Worm (Caenorhabditis elegans) whole organism, L3 larva: Measurements from ENCODE around the gene lin-38.

ENCODE experiments used
- R02D3.7 ChIP-seq: fragments of 150-350 bp; optimal IDR thresholded peaks from 2 replicates; lab custom pipeline; 2014; ENCODE audit warnings: missing biosample characterization, missing genetic modification characterization
- ZK546.5 ChIP-seq: sonication (generic microtip); optimal IDR thresholded peaks from 2 replicates; lab custom pipeline; 2017; ENCODE audit warnings: missing biosample characterization, missing genetic modification characterization
- ceh-16 ChIP-seq: sonication (generic microtip); optimal IDR thresholded peaks from 2 replicates; lab custom pipeline; 2017; ENCODE audit warnings: missing biosample characterization, missing genetic modification characterization
- ceh-28 ChIP-seq: fragments of 150-350 bp; optimal IDR thresholded peaks from 2 replicates; lab custom pipeline; 2014; ENCODE audit warnings: missing biosample characterization, missing genetic modification reagents, missing genetic modification characterization
- ceh-82 ChIP-seq: fragments of 150-350 bp; optimal IDR thresholded peaks from 2 replicates; lab custom pipeline; 2014; ENCODE audit warnings: missing biosample characterization, missing genetic modification characterization
- ceh-9 ChIP-seq: sonication (generic microtip); optimal IDR thresholded peaks from 2 replicates; lab custom pipeline; 2018; ENCODE audit warnings: missing biosample characterization, missing genetic modification characterization
- daf-12 ChIP-seq: fragments of 150-350 bp; optimal IDR thresholded peaks from 2 replicates; lab custom pipeline; 2014; ENCODE audit warnings: missing biosample characterization, missing genetic modification reagents, missing genetic modification characterization
- egl-5 ChIP-seq: fragments of 150-350 bp; optimal IDR thresholded peaks from 2 replicates; lab custom pipeline; 2017; ENCODE audit warnings: missing biosample characterization, missing genetic modification reagents, missing genetic modification characterization, inconsistent platforms
- elt-1 ChIP-seq: fragments of 150-350 bp; optimal IDR thresholded peaks from 2 replicates; lab custom pipeline; 2014; ENCODE audit warnings: missing biosample characterization, missing genetic modification characterization
- elt-2 ChIP-seq: sonication (generic microtip); optimal IDR thresholded peaks from 2 replicates; lab custom pipeline; 2016; ENCODE audit warnings: missing genetic modification reagents, mild to moderate bottlenecking, missing genetic modification characterization, missing compliant biosample characterization
- elt-3 ChIP-seq, 3 experiments: fragments of 150-350 bp in 1 of 3; sonication (generic microtip) in 2 of 3; optimal IDR thresholded peaks; 2 replicates in 2 of 3; 4 replicates in 1 of 3; lab custom pipeline; 2014 to 2017; ENCODE audit warnings: missing biosample characterization in 3 of 3, missing genetic modification characterization in 3 of 3
- fkh-10 ChIP-seq: sonication (generic microtip); optimal IDR thresholded peaks from 2 replicates; lab custom pipeline; 2017; ENCODE audit warnings: missing biosample characterization, missing genetic modification reagents, missing genetic modification characterization
- fkh-2 ChIP-seq: fragments of 150-350 bp; optimal IDR thresholded peaks from 2 replicates; lab custom pipeline; 2014; ENCODE audit warnings: missing biosample characterization, missing genetic modification reagents, missing genetic modification characterization
- fos-1 ChIP-seq: fragments of 150-350 bp; optimal IDR thresholded peaks from 2 replicates; lab custom pipeline; 2014; ENCODE audit warnings: missing biosample characterization, missing genetic modification characterization
- hmg-11 ChIP-seq: sonication (generic microtip); optimal IDR thresholded peaks from 2 replicates; lab custom pipeline; 2016; ENCODE audit warnings: missing genetic modification characterization, missing compliant biosample characterization
- jun-1 ChIP-seq: fragments of 150-350 bp; optimal IDR thresholded peaks from 2 replicates; lab custom pipeline; 2014; ENCODE audit warnings: missing biosample characterization, missing genetic modification reagents, missing genetic modification characterization
- lin-15B ChIP-seq: fragments of 150-350 bp; optimal IDR thresholded peaks from 2 replicates; lab custom pipeline; 2014; ENCODE audit warnings: missing biosample characterization, missing genetic modification characterization
- lin-39 ChIP-seq: fragments of 150-350 bp; optimal IDR thresholded peaks from 2 replicates; lab custom pipeline; 2018; ENCODE audit warnings: missing biosample characterization, missing genetic modification reagents, missing genetic modification characterization
- mdl-1 ChIP-seq: fragments of 150-350 bp; optimal IDR thresholded peaks from 2 replicates; lab custom pipeline; 2014; ENCODE audit warnings: missing biosample characterization, missing genetic modification characterization
- mml-1 ChIP-seq: fragments of 150-350 bp; sonication (generic microtip); optimal IDR thresholded peaks from 3 replicates; lab custom pipeline; 2014; ENCODE audit warnings: missing biosample characterization, missing genetic modification characterization
- nfya-1 ChIP-seq: sonication (generic microtip); optimal IDR thresholded peaks from 2 replicates; lab custom pipeline; 2017; ENCODE audit warnings: missing genetic modification characterization, mild to moderate bottlenecking, missing compliant biosample characterization, antibody characterized with exemption, moderate library complexity; ENCODE audit not compliant: insufficient read depth
- nhr-12 ChIP-seq: fragments of 150-350 bp; optimal IDR thresholded peaks from 2 replicates; lab custom pipeline; 2014; ENCODE audit warnings: missing biosample characterization, missing genetic modification characterization
- nhr-23 ChIP-seq: fragments of 150-350 bp; optimal IDR thresholded peaks from 2 replicates; lab custom pipeline; 2014; ENCODE audit warnings: missing biosample characterization, missing genetic modification reagents, missing genetic modification characterization
- nhr-237 ChIP-seq: fragments of 150-350 bp; optimal IDR thresholded peaks from 2 replicates; lab custom pipeline; 2014; ENCODE audit warnings: missing biosample characterization, missing genetic modification characterization
- nhr-25 ChIP-seq: sonication (generic microtip); optimal IDR thresholded peaks from 2 replicates; lab custom pipeline; 2017; ENCODE audit warnings: missing biosample characterization, missing genetic modification characterization
- nhr-28 ChIP-seq: fragments of 150-350 bp; optimal IDR thresholded peaks from 2 replicates; lab custom pipeline; 2014; ENCODE audit warnings: missing biosample characterization, missing genetic modification characterization
- nhr-67 ChIP-seq: fragments of 150-350 bp; optimal IDR thresholded peaks from 2 replicates; lab custom pipeline; 2014; ENCODE audit warnings: missing biosample characterization, missing genetic modification characterization
- nhr-76 ChIP-seq: fragments of 150-350 bp; sonication (generic microtip); optimal IDR thresholded peaks from 5 replicates; lab custom pipeline; 2014; ENCODE audit warnings: missing biosample characterization, missing genetic modification characterization
- pha-4 ChIP-seq: fragments of 150-350 bp; optimal IDR thresholded peaks from 2 replicates; lab custom pipeline; 2014; ENCODE audit warnings: missing biosample characterization, missing genetic modification reagents, missing genetic modification characterization
- pqm-1 ChIP-seq: fragments of 150-350 bp; optimal IDR thresholded peaks from 2 replicates; lab custom pipeline; 2017; ENCODE audit warnings: missing biosample characterization, missing genetic modification characterization, inconsistent platforms
- sea-2 ChIP-seq: fragments of 150-350 bp; sonication (generic microtip); optimal IDR thresholded peaks from 4 replicates; lab custom pipeline; 2014; ENCODE audit warnings: missing biosample characterization, missing genetic modification reagents, missing genetic modification characterization
- skn-1 ChIP-seq: fragments of 150-350 bp; optimal IDR thresholded peaks from 2 replicates; lab custom pipeline; 2014; ENCODE audit warnings: missing biosample characterization, missing genetic modification characterization
- snpc-4 ChIP-seq: fragments of 150-350 bp; optimal IDR thresholded peaks from 2 replicates; lab custom pipeline; 2014; ENCODE audit warnings: missing biosample characterization, missing genetic modification characterization
- tbx-2 ChIP-seq: sonication (generic microtip); optimal IDR thresholded peaks from 2 replicates; lab custom pipeline; 2016; ENCODE audit warnings: mild to moderate bottlenecking, missing genetic modification characterization, missing compliant biosample characterization
- unc-39 ChIP-seq: sonication (generic microtip); optimal IDR thresholded peaks from 4 replicates; lab custom pipeline; 2017; ENCODE audit warnings: missing biosample characterization, missing genetic modification characterization
- unc-62 ChIP-seq: fragments of 150-350 bp; sonication (generic microtip); optimal IDR thresholded peaks from 4 replicates; lab custom pipeline; 2014; ENCODE audit warnings: missing biosample characterization, missing genetic modification reagents, missing genetic modification characterization

The lin-38 gene

DNA sequence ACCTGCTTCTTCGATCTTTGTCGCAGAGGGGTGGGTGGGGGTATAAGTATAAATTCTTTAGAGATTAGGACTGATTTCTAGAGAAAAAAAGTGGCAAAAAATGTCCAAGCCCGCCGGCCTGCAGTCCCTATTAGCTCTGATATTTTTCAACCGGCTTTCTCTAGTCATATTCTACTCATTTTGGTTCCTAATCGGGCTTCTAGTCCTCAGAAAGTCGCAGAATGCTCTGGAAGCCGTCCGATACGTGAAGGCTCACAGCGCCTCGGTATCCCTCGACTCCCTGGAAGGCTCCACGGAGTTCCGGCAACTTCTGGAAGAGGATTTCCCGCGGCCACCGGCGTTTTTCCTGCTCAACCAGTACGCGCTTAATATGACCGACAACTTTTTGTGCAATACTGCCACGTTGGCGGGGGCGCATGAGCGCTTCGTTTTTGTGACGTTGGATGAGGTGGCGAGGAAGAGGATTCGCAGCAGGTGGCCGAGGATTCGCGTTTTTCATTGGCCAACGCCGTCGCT is 10.0 kb downstream of the lin-38 start, which contains the start of gene Y48E1B.8:
Gene Y48E1B.8 (plus strand): TSS at position 51 of the 516 bp plus-strand sequence.
- no peak for TF ChIP-seq sea-2 (GFP tag; lab: Kevin White, UChicago)
- TF ChIP-seq fkh-2 (tag; lab: Kevin White, UChicago): no peak
- no peak for TF ChIP-seq elt-2 (tag; lab: Kevin White, UChicago)
- TF ChIP-seq elt-3 (tag; optimal IDR thresholded peaks at IDR 0.05; lab: Kevin White, UChicago): no peak
- TF ChIP-seq nhr-67 (tag; lab: Kevin White, UChicago): no peak
- TF ChIP-seq ZK546.5: no peak
- TF ChIP-seq tbx-2 (tag; lab: Kevin White, UChicago): no peak
- TF ChIP-seq pqm-1 (tag; lab: Kevin White, UChicago): no peak
- TF ChIP-seq unc-39 (tag; lab: Kevin White, UChicago): no peak
- no peak for TF ChIP-seq hmg-11 (tag; lab: Kevin White, UChicago)
- no peak for TF ChIP-seq fkh-10
- no peak for TF ChIP-seq nhr-28 (tag; lab: Kevin White, UChicago)
- TF ChIP-seq mdl-1 (tag; lab: Kevin White, UChicago): no peak
- no peak for TF ChIP-seq ceh-16 (tag; lab: Kevin White, UChicago)
- TF ChIP-seq skn-1 (tag; lab: Kevin White, UChicago): no peak

DNA sequence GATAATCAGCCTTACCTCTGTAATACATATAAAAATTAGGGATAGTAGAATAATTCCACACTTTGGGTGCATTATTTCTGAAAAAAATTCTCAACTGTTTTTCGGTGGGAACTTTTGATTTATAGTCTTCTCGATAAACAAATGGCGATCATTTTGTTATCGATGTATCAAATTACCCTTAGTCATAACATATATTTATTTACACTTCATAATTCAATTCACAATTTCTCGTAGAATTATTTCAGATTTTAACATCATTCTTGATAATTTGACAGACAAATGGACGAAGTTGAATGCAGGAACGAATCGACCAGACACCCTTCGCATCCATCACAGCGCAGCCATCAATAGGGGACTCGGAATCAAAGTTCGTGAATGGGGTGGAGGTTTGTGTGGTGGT is 14.7 kb downstream of the lin-38 start, which contains the start of gene clec-145:
Gene clec-145 (minus strand): TSS at position 101 of the 400 bp plus-strand sequence.
- TF ChIP-seq hmg-11 (tag; lab: Kevin White, UChicago): no peak
- no peak for TF ChIP-seq fos-1 (tag; lab: Kevin White, UChicago)
- no peak for TF ChIP-seq nhr-12 (tag; lab: Kevin White, UChicago)
- TF ChIP-seq nhr-237 (tag; lab: Kevin White, UChicago): no peak
- no peak for TF ChIP-seq unc-62 (GFP tag; lab: Kevin White, UChicago)
- TF ChIP-seq R02D3.7: no peak
- TF ChIP-seq nhr-25 (tag; lab: Kevin White, UChicago): no peak
- no peak for TF ChIP-seq pqm-1 (tag; lab: Kevin White, UChicago)
- TF ChIP-seq nfya-1 (tag; lab: Kevin White, UChicago): no peak
- no peak for TF ChIP-seq ceh-16 (tag; lab: Kevin White, UChicago)
- no peak for TF ChIP-seq nhr-23 (tag; lab: Kevin White, UChicago)
- no peak for TF ChIP-seq skn-1 (tag; lab: Kevin White, UChicago)
- TF ChIP-seq ceh-9: no peak
- no peak for TF ChIP-seq fkh-2 (tag; lab: Kevin White, UChicago)
- no peak for TF ChIP-seq ZK546.5

DNA sequence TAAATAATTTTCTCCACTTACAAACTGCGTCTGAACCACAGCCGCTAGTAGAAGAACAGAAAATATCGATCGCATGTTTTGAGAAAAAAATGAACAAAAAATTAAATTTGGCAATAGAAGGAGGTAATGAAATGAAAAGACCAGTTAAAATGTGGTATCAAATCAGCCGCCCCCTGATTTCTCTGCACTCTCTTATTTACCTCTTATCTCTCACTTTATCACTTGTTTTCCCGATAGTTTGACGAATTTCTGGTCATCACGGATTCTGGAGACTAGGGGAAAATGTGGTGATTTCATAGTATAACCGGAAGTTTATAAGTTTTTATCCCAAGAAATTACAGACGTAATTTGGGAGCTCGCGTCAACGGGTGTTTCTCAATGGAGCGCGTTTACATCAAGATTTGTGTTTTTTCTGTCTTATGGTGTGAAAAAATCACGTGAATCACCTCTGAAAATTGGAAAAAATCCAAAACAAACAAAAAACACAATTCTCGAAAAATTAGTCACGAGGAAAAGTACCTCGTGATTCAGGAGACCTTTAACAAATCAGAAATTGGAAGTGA is 18.0 kb downstream of the lin-38 start, which contains the start of gene clec-146:
Gene clec-146 (minus strand): TSS at position 116 of the 563 bp plus-strand sequence.
- no peak for TF ChIP-seq ceh-16 (tag; lab: Kevin White, UChicago)
- TF ChIP-seq elt-1 (tag; lab: Kevin White, UChicago): no peak
- TF ChIP-seq unc-62 (GFP tag; lab: Kevin White, UChicago): no peak

DNA sequence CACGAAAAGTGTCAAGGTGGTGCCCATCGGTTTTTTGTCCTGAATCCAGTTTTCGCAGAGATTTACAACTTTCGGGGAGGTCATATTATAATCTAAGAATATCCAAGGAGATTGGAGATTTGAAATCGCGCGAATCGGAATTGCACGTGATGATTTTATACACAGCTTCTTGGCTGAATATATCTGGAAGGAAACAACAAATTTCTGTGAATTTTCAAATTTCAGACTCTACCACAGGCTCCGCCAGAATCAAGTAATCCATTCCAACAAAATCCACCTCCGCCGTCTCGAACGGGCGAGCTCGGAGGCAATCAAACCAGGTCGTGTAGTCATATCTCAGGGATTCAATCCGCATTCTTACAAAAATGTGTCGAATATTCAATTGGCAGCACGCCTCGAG is 19.6 kb downstream of the lin-38 start:
- TF ChIP-seq nhr-12 (tag; lab: Kevin White, UChicago) (no peak), skn-1 (tag; lab: Kevin White, UChicago) (no peak), nhr-76 (tag; lab: Kevin White, UChicago) (no peak), fkh-10 (no peak), ceh-82 (tag; lab: Kevin White, UChicago) (no peak), unc-62 (GFP tag; lab: Kevin White, UChicago) (no peak)

DNA sequence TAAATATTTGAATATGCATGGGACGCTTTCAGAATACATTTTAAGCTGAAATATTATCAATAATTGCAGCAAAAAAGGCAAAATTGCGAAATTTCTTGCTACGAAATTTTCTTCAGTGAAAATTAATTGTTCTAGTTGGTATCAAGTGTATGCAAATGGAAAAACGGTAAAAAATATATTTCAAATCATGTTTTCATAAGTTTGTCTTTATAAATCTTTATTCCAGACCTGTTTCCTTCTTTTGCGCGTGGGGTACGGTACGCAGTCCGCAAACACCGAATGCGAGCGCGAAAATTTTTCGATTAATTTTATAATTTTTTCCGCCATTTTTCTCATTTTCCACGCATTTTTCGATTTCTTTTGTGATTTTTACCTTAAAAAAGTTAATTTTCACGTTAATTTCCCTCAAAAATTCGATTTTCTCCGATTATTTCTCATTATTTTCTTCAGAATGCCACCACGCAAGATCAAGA is 20.8 kb downstream of the lin-38 start, which contains the start of the genes fbxc-23 and csc-1:
Gene fbxc-23 (minus strand): TSS at position 51 of the 473 bp plus-strand sequence.
Gene csc-1 (plus strand): TSS at position 451 of the 473 bp plus-strand sequence.
- TF ChIP-seq jun-1: no peak
- TF ChIP-seq nhr-25 (tag; lab: Kevin White, UChicago): peak; percentile 22
- TF ChIP-seq egl-5 (tag; lab: Kevin White, UChicago): no peak
- TF ChIP-seq nfya-1 (tag; lab: Kevin White, UChicago): peak; percentile 83
- no peak for TF ChIP-seq mml-1 (tag; lab: Kevin White, UChicago)
- no peak for TF ChIP-seq fkh-2 (tag; lab: Kevin White, UChicago)
- no peak for TF ChIP-seq R02D3.7
- TF ChIP-seq nhr-23 (tag; lab: Kevin White, UChicago): peak; percentile 69
- peak; percentile 32 for TF ChIP-seq lin-39 (tag; lab: Kevin White, UChicago)
- TF ChIP-seq daf-12: no peak
- TF ChIP-seq pha-4: peak; percentile 64
- TF ChIP-seq lin-15B (tag; lab: Kevin White, UChicago): peak; percentile 61
- peak; percentile 11 for TF ChIP-seq elt-2 (tag; lab: Kevin White, UChicago)
- peak; percentile 58 for TF ChIP-seq snpc-4 (tag; lab: Kevin White, UChicago)
- TF ChIP-seq ceh-28 (tag; lab: Kevin White, UChicago): no peak
